Fruit fly (Drosophila melanogaster) whole organism, prepupa: Measurements from ENCODE around the gene Acp1.
A peak's percentile ranks its signal among the peaks of the same experiment; 100 is the strongest.

Experiments used
- Blimp-1 ChIP-seq: fragments of 200-800 bp; sonication (Bioruptor generic); optimal IDR thresholded peaks from 3 replicates; lab custom pipeline; 2017; ENCODE audit warnings: missing biosample characterization, missing genetic modification characterization, mild to moderate bottlenecking, moderate library complexity, missing genetic modification reagents
- CG10631 ChIP-seq: fragments of 200-800 bp; sonication (Bioruptor generic); optimal IDR thresholded peaks from 2 replicates; lab custom pipeline; 2016; ENCODE audit warnings: missing biosample characterization, missing genetic modification characterization
- CG11902 ChIP-seq: fragments of 200-800 bp; sonication (Bioruptor generic); optimal IDR thresholded peaks from 3 replicates; lab custom pipeline; 2016; ENCODE audit warnings: missing biosample characterization, missing genetic modification characterization
- CG15336 ChIP-seq: fragments of 200-800 bp; sonication (Bioruptor generic); IDR thresholded peaks from 2 replicates; pipeline ENCODE4 v1.3.6; 2022; ENCODE audit warnings: missing biosample characterization, missing genetic modification characterization
- CG1621 ChIP-seq: fragments of 200-800 bp; sonication (Bioruptor generic); optimal IDR thresholded peaks from 3 replicates; lab custom pipeline; 2018; ENCODE audit warnings: missing biosample characterization, mild to moderate bottlenecking, missing genetic modification characterization
- CG3032 ChIP-seq: fragments of 200-800 bp; optimal IDR thresholded peaks from 2 replicates; lab custom pipeline; 2019; ENCODE audit warnings: missing biosample characterization, mild to moderate bottlenecking, missing genetic modification characterization, moderate library complexity
- CG31627 ChIP-seq: fragments of 200-800 bp; sonication (Bioruptor generic); optimal IDR thresholded peaks from 3 replicates; lab custom pipeline; 2016; ENCODE audit warnings: missing biosample characterization, missing genetic modification characterization
- CG32006 ChIP-seq: fragments of 200-800 bp; sonication (Bioruptor generic); optimal IDR thresholded peaks from 3 replicates; lab custom pipeline; 2017; ENCODE audit warnings: missing biosample characterization, mild to moderate bottlenecking, missing genetic modification characterization
- CG4318 ChIP-seq: fragments of 200-800 bp; sonication (Bioruptor generic); optimal IDR thresholded peaks from 3 replicates; lab custom pipeline; 2017; ENCODE audit warnings: missing biosample characterization, mild to moderate bottlenecking, missing genetic modification characterization
- CG6276 ChIP-seq: fragments of 200-800 bp; sonication (Bioruptor generic); optimal IDR thresholded peaks from 2 replicates; lab custom pipeline; 2017; ENCODE audit warnings: missing biosample characterization, mild to moderate bottlenecking, missing genetic modification characterization
- CG6792 ChIP-seq: fragments of 200-800 bp; sonication (Bioruptor generic); optimal IDR thresholded peaks from 3 replicates; lab custom pipeline; 2016; ENCODE audit warnings: missing biosample characterization, missing genetic modification characterization
- CG6808 ChIP-seq: fragments of 200-800 bp; sonication (Bioruptor generic); optimal IDR thresholded peaks from 3 replicates; lab custom pipeline; 2017; ENCODE audit warnings: missing biosample characterization, missing genetic modification characterization, mild to moderate bottlenecking, moderate library complexity, missing genetic modification reagents
- CG7368 ChIP-seq: fragments of 200-800 bp; sonication (Bioruptor generic); optimal IDR thresholded peaks from 3 replicates; lab custom pipeline; 2016; ENCODE audit warnings: missing biosample characterization, missing genetic modification characterization
- CG8119 ChIP-seq: fragments of 200-800 bp; sonication (Bioruptor generic); IDR thresholded peaks from 3 replicates; pipeline ENCODE4 v1.3.6; 2022; ENCODE audit warnings: missing biosample characterization, missing genetic modification characterization
- CG8319 ChIP-seq: fragments of 200-800 bp; sonication (Bioruptor generic); optimal IDR thresholded peaks from 3 replicates; lab custom pipeline; 2016; ENCODE audit warnings: missing biosample characterization, missing genetic modification characterization
- CG8632 ChIP-seq: fragments of 200-800 bp; sonication (Bioruptor generic); optimal IDR thresholded peaks from 3 replicates; lab custom pipeline; 2016; ENCODE audit warnings: missing biosample characterization, missing genetic modification characterization
- CG9139 ChIP-seq: fragments of 200-800 bp; sonication (Bioruptor generic); optimal IDR thresholded peaks from 3 replicates; lab custom pipeline; 2017; ENCODE audit warnings: missing biosample characterization, mild to moderate bottlenecking, missing genetic modification characterization
- Eip75B ChIP-seq: fragments of 200-800 bp; sonication (Bioruptor generic); optimal IDR thresholded peaks from 3 replicates; lab custom pipeline; 2016; ENCODE audit warnings: missing biosample characterization, missing genetic modification characterization
- Lpt ChIP-seq: fragments of 200-800 bp; sonication (Bioruptor generic); optimal IDR thresholded peaks from 3 replicates; lab custom pipeline; 2016; ENCODE audit warnings: missing biosample characterization, missing genetic modification characterization
- Met ChIP-seq: fragments of 200-800 bp; sonication (Bioruptor generic); optimal IDR thresholded peaks from 3 replicates; lab custom pipeline; 2016; ENCODE audit warnings: missing biosample characterization, missing genetic modification characterization
- OdsH ChIP-seq: fragments of 200-800 bp; sonication (Bioruptor generic); optimal IDR thresholded peaks from 3 replicates; lab custom pipeline; 2016; ENCODE audit warnings: missing biosample characterization, missing genetic modification characterization
- Smox ChIP-seq: fragments of 200-800 bp; sonication (Bioruptor generic); optimal IDR thresholded peaks from 3 replicates; lab custom pipeline; 2016; ENCODE audit warnings: missing biosample characterization, missing genetic modification characterization
- Sox14 ChIP-seq: fragments of 200-800 bp; sonication (Bioruptor generic); optimal IDR thresholded peaks from 3 replicates; lab custom pipeline; 2016; ENCODE audit warnings: missing biosample characterization, missing genetic modification characterization
- achi ChIP-seq: fragments of 200-800 bp; sonication (Bioruptor generic); optimal IDR thresholded peaks from 3 replicates; lab custom pipeline; 2016; ENCODE audit warnings: missing biosample characterization, missing genetic modification characterization
- cyc ChIP-seq: fragments of 200-800 bp; sonication (Bioruptor generic); optimal IDR thresholded peaks from 3 replicates; lab custom pipeline; 2016; ENCODE audit warnings: missing biosample characterization, missing genetic modification characterization
- eg ChIP-seq: fragments of 200-800 bp; sonication (Bioruptor generic); IDR thresholded peaks from 3 replicates; pipeline ENCODE4 v1.3.6; 2022; ENCODE audit warnings: missing biosample characterization, missing genetic modification characterization
- fd85E ChIP-seq: fragments of 200-800 bp; sonication (Bioruptor generic); optimal IDR thresholded peaks from 3 replicates; lab custom pipeline; 2016; ENCODE audit warnings: missing biosample characterization, missing genetic modification characterization
- fkh ChIP-seq: fragments of 200-800 bp; sonication (Bioruptor generic); optimal IDR thresholded peaks from 3 replicates; lab custom pipeline; 2017; ENCODE audit warnings: missing biosample characterization, mild to moderate bottlenecking, missing genetic modification characterization, moderate library complexity
- lz ChIP-seq: fragments of 200-800 bp; sonication (Bioruptor generic); optimal IDR thresholded peaks from 3 replicates; lab custom pipeline; 2016; ENCODE audit warnings: missing biosample characterization, missing genetic modification characterization
- net ChIP-seq: fragments of 200-800 bp; sonication (Bioruptor generic); optimal IDR thresholded peaks from 3 replicates; lab custom pipeline; 2016; ENCODE audit warnings: missing biosample characterization, missing genetic modification characterization
- pdm3 ChIP-seq: fragments of 200-800 bp; sonication (Bioruptor generic); optimal IDR thresholded peaks from 3 replicates; lab custom pipeline; 2016; ENCODE audit warnings: missing biosample characterization, missing genetic modification characterization
- salr ChIP-seq, 2 experiments: fragments of 200-800 bp; sonication (Bioruptor generic); optimal IDR thresholded peaks; 3 replicates each; lab custom pipeline; 2016 to 2018; ENCODE audit warnings: missing biosample characterization in 2 of 2, missing genetic modification characterization in 2 of 2, mild to moderate bottlenecking in 1 of 2
- spab ChIP-seq: fragments of 200-800 bp; sonication (Bioruptor generic); optimal IDR thresholded peaks from 2 replicates; lab custom pipeline; 2017; ENCODE audit warnings: missing biosample characterization, mild to moderate bottlenecking, missing genetic modification characterization, missing genetic modification reagents
- ss ChIP-seq, 2 experiments: fragments of 200-800 bp; sonication (Bioruptor generic); optimal IDR thresholded peaks; 2 replicates in 1 of 2; 3 replicates in 1 of 2; lab custom pipeline; 2017 to 2018; ENCODE audit warnings: mild to moderate bottlenecking in 2 of 2, missing biosample characterization in 2 of 2, missing genetic modification characterization in 2 of 2, moderate library complexity in 1 of 2
- svp ChIP-seq: fragments of 200-800 bp; sonication (Bioruptor generic); peaks from one replicate; lab custom pipeline; 2016; ENCODE audit warnings: missing biosample characterization, missing genetic modification characterization
- topi ChIP-seq: fragments of 200-800 bp; sonication (Bioruptor generic); optimal IDR thresholded peaks from 3 replicates; lab custom pipeline; 2016; ENCODE audit warnings: missing biosample characterization, missing genetic modification characterization
- vri ChIP-seq: fragments of 200-800 bp; sonication (Bioruptor generic); optimal IDR thresholded peaks from 3 replicates; lab custom pipeline; 2016; ENCODE audit warnings: missing biosample characterization, mild to moderate bottlenecking, missing genetic modification characterization

Gene Acp1

DNA sequence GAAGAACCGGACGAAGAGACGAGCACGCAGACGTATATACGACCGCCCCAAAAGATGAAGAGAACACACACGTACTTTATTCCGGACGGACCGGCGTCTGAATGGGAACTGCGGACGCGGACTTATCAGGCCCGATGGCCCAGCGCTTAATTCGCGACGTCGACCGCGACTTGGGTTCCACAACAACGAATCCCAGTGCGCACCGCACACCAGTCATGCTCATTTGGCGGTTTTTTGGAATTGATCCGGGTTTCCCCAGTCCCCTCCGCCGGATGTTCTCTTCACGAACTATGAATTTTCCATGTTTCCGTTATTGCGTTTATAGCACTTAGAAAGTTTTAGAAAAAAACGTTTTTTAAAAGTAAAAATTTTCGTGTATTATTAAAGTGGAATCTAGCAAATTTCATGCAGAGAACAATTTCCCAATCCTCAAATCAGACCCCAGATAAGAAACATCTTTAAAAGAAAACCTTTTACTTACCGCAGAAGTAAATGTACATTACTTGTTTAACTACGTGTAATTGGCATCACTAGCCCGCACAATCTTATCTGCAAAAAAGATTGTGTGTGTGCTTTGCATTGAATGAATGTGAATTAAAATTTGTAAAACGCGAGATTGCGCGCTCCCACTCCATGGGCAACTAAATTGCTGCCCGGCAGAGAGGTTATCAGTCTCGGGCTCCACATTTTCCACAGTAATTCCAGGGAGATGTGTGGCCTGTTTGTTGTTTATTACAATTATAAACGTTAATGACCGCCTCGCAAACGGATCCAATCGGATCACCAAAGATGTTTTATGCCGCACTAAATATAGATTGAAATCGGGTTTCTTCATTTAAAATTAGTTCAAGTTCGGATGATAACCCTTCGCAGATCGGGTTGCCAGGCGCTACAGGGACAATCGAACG is 49.4 kb upstream of the Acp1 start, which contains the start of gene CG7149 (continued):
- TF ChIP-seq CG7368, result no peak
- peak; percentile 40 for TF ChIP-seq lz (GFP tag; lab: Kevin White, UChicago)
- peak; percentile 33 for TF ChIP-seq OdsH (GFP tag; lab: Kevin White, UChicago)
- peak; percentile 41 for TF ChIP-seq CG1621 (tag; lab: Kevin White, UChicago)
- TF ChIP-seq cyc (GFP tag; lab: Kevin White, UChicago), result no peak
- no peak for TF ChIP-seq fd85E (GFP tag; lab: Kevin White, UChicago)
- TF ChIP-seq pdm3 (GFP tag; lab: Kevin White, UChicago), result peak; percentile 26
- no peak for TF ChIP-seq eg (GFP tag; lab: Robert Waterston, UW)
- no peak for TF ChIP-seq CG32006 (GFP tag; lab: Kevin White, UChicago)
- TF ChIP-seq CG10631, result peak; percentile 8
- TF ChIP-seq svp (GFP tag; lab: Kevin White, UChicago), result peak; percentile 98
- no peak for TF ChIP-seq CG4318 (GFP tag; lab: Kevin White, UChicago)
- no peak for TF ChIP-seq fkh (GFP tag; lab: Kevin White, UChicago)
- no peak for TF ChIP-seq spab (GFP tag; lab: Kevin White, UChicago)
- no peak for TF ChIP-seq Smox (GFP tag; lab: Kevin White, UChicago)
- no peak for TF ChIP-seq Lpt (GFP tag; lab: Kevin White, UChicago)
- no peak for TF ChIP-seq achi (GFP tag; lab: Kevin White, UChicago)
- TF ChIP-seq CG6792 (GFP tag; lab: Kevin White, UChicago), result peak; percentile 1
- no peak for TF ChIP-seq CG8119 (GFP tag; lab: Robert Waterston, UW)
- TF ChIP-seq CG15336 (GFP tag; lab: Robert Waterston, UW), result no peak
- TF ChIP-seq Sox14 (GFP tag; lab: Kevin White, UChicago), result no peak

DNA sequence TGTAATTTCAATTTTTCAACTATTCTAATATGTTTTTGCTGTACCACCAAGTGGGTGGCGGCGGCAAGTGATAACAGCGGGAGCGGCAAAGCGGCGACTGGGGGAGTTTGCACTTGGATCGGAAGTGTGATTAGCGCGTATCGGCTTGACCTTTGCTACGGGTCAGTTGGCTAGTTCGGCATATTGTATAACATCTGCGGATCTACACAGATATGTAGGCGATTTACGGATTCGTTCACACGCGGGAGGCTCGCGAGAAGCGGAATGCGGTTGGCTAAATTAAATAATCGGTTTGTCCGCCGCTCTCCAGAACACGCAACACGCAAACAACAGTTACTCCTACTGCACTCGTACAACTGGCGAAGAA is 48.7 kb upstream of the Acp1 start:
- TF ChIP-seq salr (GFP tag; optimal IDR thresholded peaks at IDR 0.05; lab: Kevin White, UChicago) (no peak), CG9139 (GFP tag; lab: Kevin White, UChicago) (no peak), CG8319 (GFP tag; lab: Kevin White, UChicago) (no peak), Sox14 (GFP tag; lab: Kevin White, UChicago) (no peak), spab (GFP tag; lab: Kevin White, UChicago) (no peak), lz (GFP tag; lab: Kevin White, UChicago) (no peak), CG11902 (GFP tag; lab: Kevin White, UChicago) (no peak), CG4318 (GFP tag; lab: Kevin White, UChicago) (no peak), vri (GFP tag; lab: Kevin White, UChicago) (no peak), CG31627 (no peak), Eip75B (GFP tag; lab: Kevin White, UChicago) (no peak), net (GFP tag; lab: Kevin White, UChicago) (no peak), CG7368 (no peak), Blimp-1 (no peak), CG10631 (no peak), Met (GFP tag; lab: Kevin White, UChicago) (no peak)
- TF ChIP-seq, all 60 proteins: peak for 0

- TF ChIP-seq CG6276 (GFP tag; lab: Kevin White, UChicago), result peak; percentile 57
- no peak for TF ChIP-seq CG15336 (GFP tag; lab: Robert Waterston, UW)
- TF ChIP-seq CG8632 (GFP tag; lab: Kevin White, UChicago), result no peak
- TF ChIP-seq CG3032, result no peak
- TF ChIP-seq svp (GFP tag; lab: Kevin White, UChicago), result peak; percentile 19
- TF ChIP-seq CG6808 (GFP tag; lab: Kevin White, UChicago), result peak; percentile 18
- TF ChIP-seq fkh (GFP tag; lab: Kevin White, UChicago), result peak; percentile 5
- no peak for TF ChIP-seq CG9139 (GFP tag; lab: Kevin White, UChicago)
- no peak for TF ChIP-seq pdm3 (GFP tag; lab: Kevin White, UChicago)
- no peak for TF ChIP-seq topi (GFP tag; lab: Kevin White, UChicago)
- no peak for TF ChIP-seq ss (GFP tag; optimal IDR thresholded peaks at IDR 0.05; lab: Kevin White, UChicago)
- no peak for TF ChIP-seq lz (GFP tag; lab: Kevin White, UChicago)
- TF ChIP-seq salr (GFP tag; optimal IDR thresholded peaks at IDR 0.05; lab: Kevin White, UChicago), result no peak
- no peak for TF ChIP-seq spab (GFP tag; lab: Kevin White, UChicago)
- no peak for TF ChIP-seq Blimp-1
Observed at dm6 chr2L:7788952-7789466, 47.7 kb upstream of the Acp1 start.
